Worm (Caenorhabditis elegans) whole organism, L4/young adult: ENCODE results near the gene idpb-1.

Experiments
- dao-5 ChIP-seq: sonication (generic microtip); optimal IDR thresholded peaks from 2 replicates; lab custom pipeline; 2016; ENCODE audit warnings: missing genotype, missing genetic modification characterization, moderate library complexity, missing compliant biosample characterization
- him-1 ChIP-seq: sonication (generic microtip); optimal IDR thresholded peaks from 2 replicates; lab custom pipeline; 2016; ENCODE audit warnings: missing genotype, missing genetic modification reagents, missing genetic modification characterization, missing compliant biosample characterization

- TF ChIP-seq dao-5 (tag; lab: Kevin White, UChicago) (no peak), him-1 (tag; lab: Kevin White, UChicago) (no peak)
These were observed 30.0 kb downstream of the idpb-1 start for ce11 chrII:5131800-5132199.
